Fruit fly (Drosophila melanogaster) whole organism, prepupa: ENCODE results near the gene mRpL55.

Source experiments
- Blimp-1 ChIP-seq: fragments of 200-800 bp; sonication (Bioruptor generic); optimal IDR thresholded peaks from 3 replicates; lab custom pipeline; 2017; ENCODE audit warnings: missing biosample characterization, missing genetic modification characterization, mild to moderate bottlenecking, moderate library complexity, missing genetic modification reagents
- CG3032 ChIP-seq: fragments of 200-800 bp; optimal IDR thresholded peaks from 2 replicates; lab custom pipeline; 2019; ENCODE audit warnings: missing biosample characterization, mild to moderate bottlenecking, missing genetic modification characterization, moderate library complexity
- CG32006 ChIP-seq: fragments of 200-800 bp; sonication (Bioruptor generic); optimal IDR thresholded peaks from 3 replicates; lab custom pipeline; 2017; ENCODE audit warnings: missing biosample characterization, mild to moderate bottlenecking, missing genetic modification characterization
- CG7368 ChIP-seq: fragments of 200-800 bp; sonication (Bioruptor generic); optimal IDR thresholded peaks from 3 replicates; lab custom pipeline; 2016; ENCODE audit warnings: missing biosample characterization, missing genetic modification characterization
- Hr39 ChIP-seq: fragments of 200-800 bp; sonication (Bioruptor generic); optimal IDR thresholded peaks from 2 replicates; lab custom pipeline; 2016; ENCODE audit warnings: missing biosample characterization, missing genetic modification characterization
- dsx ChIP-seq: fragments of 200-800 bp; optimal IDR thresholded peaks from 3 replicates; lab custom pipeline; 2019; ENCODE audit warnings: missing biosample characterization, mild to moderate bottlenecking, missing genetic modification characterization, moderate library complexity; ENCODE audit not compliant: poor library complexity, severe bottlenecking
- pdm3 ChIP-seq: fragments of 200-800 bp; sonication (Bioruptor generic); optimal IDR thresholded peaks from 3 replicates; lab custom pipeline; 2016; ENCODE audit warnings: missing biosample characterization, missing genetic modification characterization
- ss ChIP-seq, 2 experiments: fragments of 200-800 bp; sonication (Bioruptor generic); optimal IDR thresholded peaks; 2 replicates in 1 of 2; 3 replicates in 1 of 2; lab custom pipeline; 2017 to 2018; ENCODE audit warnings: mild to moderate bottlenecking in 2 of 2, missing biosample characterization in 2 of 2, missing genetic modification characterization in 2 of 2, moderate library complexity in 1 of 2

DNA sequence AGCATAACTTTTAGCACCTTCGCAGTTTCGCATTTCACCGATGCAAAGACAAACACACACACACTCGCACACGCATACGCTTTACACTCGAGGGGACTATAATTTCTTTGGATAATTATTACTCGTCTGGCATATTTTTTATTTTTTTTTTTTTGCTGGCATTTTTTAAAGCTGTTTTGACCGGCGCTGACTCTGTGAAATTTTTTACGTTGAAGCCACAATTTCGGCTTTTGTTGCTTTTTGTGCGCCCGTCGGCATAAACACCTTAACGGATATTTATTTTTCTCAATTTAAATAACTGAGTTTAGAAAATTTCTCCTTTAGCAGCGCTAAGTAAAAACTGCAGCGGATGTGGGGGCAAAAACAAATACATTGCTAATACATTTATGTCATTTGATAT is 3.6 kb upstream of the mRpL55 start:
- no peak for TF ChIP-seq CG3032 (tag; lab: Kevin White, UChicago)
- TF ChIP-seq CG7368 (GFP tag; lab: Kevin White, UChicago) = no peak
- TF ChIP-seq Hr39 (GFP tag; lab: Kevin White, UChicago) = no peak
- TF ChIP-seq pdm3 (GFP tag; lab: Kevin White, UChicago) = no peak
- TF ChIP-seq dsx = no peak
- TF ChIP-seq CG32006 (GFP tag; lab: Kevin White, UChicago) = no peak
- TF ChIP-seq Blimp-1 (GFP tag; lab: Kevin White, UChicago) = no peak
- no peak for TF ChIP-seq ss (GFP tag; optimal IDR thresholded peaks at IDR 0.05; lab: Kevin White, UChicago)
